Worm (Caenorhabditis elegans): ENCODE data around the gene hrpa-1.

DNA sequence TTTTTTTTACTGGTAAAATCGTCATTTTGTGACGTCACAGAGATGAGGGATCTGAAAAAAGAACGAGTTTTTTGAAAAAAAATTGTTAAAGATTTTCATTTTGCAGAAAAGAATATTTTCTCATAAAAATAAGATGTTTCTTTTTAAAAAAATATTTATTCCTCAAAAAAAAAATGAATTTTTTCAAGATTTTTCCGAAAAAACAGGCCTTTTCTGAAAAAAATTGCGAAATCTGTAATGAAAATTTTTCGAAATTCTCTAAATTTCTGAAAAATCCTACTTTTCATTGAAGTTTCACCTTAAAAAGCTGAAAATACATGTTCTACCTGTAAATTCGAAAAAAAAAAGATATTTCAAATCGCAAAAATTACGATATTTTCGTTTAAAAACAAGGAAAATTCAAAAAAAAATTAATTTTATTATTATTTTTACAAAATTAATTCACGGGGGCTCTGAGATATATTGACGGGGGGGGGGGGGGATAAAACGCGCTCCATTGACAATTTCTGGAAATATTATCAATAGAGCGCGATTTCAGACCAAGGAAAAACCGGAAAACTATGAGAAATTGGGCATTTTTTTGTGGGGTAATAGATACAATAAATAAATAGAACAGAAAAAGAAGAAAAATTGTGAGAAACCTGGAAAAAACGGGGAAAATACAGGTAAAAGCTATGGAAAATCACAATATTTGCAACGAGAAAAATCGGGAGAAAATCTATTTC is 39.6 kb upstream of the hrpa-1 start, which contains the start of gene otub-4:
- no peak for TF ChIP-seq ztf-23 (GFP tag; IDR thresholded peaks at IDR 0.05)
- no peak for TF ChIP-seq flt-1 (GFP tag; IDR thresholded peaks at IDR 0.05)
